Worm (Caenorhabditis elegans) whole organism, early embryonic: ENCODE results near the gene Y73B6BL.47.

ENCODE experiments used
- B0310.2 ChIP-seq: sonication (generic microtip); optimal IDR thresholded peaks from 2 replicates; lab custom pipeline; 2016; ENCODE audit warnings: mild to moderate bottlenecking, missing genetic modification characterization, missing compliant biosample characterization
- aly-1 ChIP-seq: sonication (generic microtip); optimal IDR thresholded peaks from 2 replicates; lab custom pipeline; 2016; ENCODE audit warnings: missing genetic modification characterization, missing compliant biosample characterization
- ama-1 ChIP-seq: fragments of 150-350 bp; optimal IDR thresholded peaks from 2 replicates; lab custom pipeline; 2014
- ceh-13 ChIP-seq: fragments of 200-800 bp; sonication (Bioruptor generic); optimal IDR thresholded peaks from 2 replicates; lab custom pipeline; 2018; ENCODE audit warnings: mild to moderate bottlenecking, missing genetic modification characterization, missing compliant biosample characterization
- ceh-36 ChIP-seq: sonication (generic microtip); optimal IDR thresholded peaks from 2 replicates; lab custom pipeline; 2016; ENCODE audit warnings: missing genetic modification characterization, inconsistent platforms, missing compliant biosample characterization
- flt-1 ChIP-seq: fragments of 200-800 bp; sonication (Bioruptor generic); IDR thresholded peaks from 2 replicates; pipeline ENCODE4 v1.3.6; 2022; ENCODE audit warnings: missing genetic modification characterization, missing compliant biosample characterization
- hmbx-1 ChIP-seq: sonication (generic microtip); optimal IDR thresholded peaks from 2 replicates; lab custom pipeline; 2016; ENCODE audit warnings: mild to moderate bottlenecking, missing genetic modification characterization, missing compliant biosample characterization
- hnd-1 ChIP-seq: sonication (generic microtip); optimal IDR thresholded peaks from 2 replicates; lab custom pipeline; 2016; ENCODE audit warnings: missing genetic modification characterization, missing compliant biosample characterization
- pes-1 ChIP-seq: fragments of 200-800 bp; sonication (Bioruptor generic); IDR thresholded peaks from 2 replicates; pipeline ENCODE4 v1.3.6; 2022; ENCODE audit warnings: missing genetic modification reagents, missing genetic modification characterization, missing compliant biosample characterization
- sea-1 ChIP-seq: fragments of 200-800 bp; sonication (Bioruptor generic); conservative IDR thresholded peaks from 2 replicates; pipeline ENCODE4 v1.3.6; 2022; ENCODE audit warnings: missing genetic modification characterization, missing compliant biosample characterization
- tbx-11 ChIP-seq: fragments of 200-800 bp; sonication (Bioruptor generic); IDR thresholded peaks from 2 replicates; pipeline ENCODE4 v1.3.6; 2022; ENCODE audit warnings: missing genetic modification characterization, missing compliant biosample characterization

DNA sequence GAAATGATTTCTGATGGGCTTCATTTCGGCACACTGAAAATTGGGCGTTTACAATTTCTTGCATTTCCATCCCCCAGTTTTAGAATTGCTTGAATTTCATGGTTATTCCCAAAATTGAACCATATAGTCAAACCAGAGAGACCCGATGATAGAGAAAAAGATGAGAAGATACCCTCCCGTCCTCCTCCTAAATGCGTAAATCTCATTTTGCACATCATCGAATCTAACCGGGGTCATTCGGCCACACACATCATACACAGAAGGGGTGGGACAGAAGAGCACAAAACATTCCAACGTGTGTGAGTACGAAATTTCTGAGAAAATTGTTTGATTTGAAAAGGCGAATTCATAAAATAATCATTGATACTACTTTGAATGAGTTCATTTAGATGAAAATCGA lies 1.8 kb downstream of the Y73B6BL.47 start:
- TF ChIP-seq tbx-11 (GFP tag; lab: Robert Waterston, UW) = no peak
- no peak for TF ChIP-seq flt-1 (GFP tag; lab: Robert Waterston, UW)
- no peak for TF ChIP-seq ceh-36 (tag; lab: Kevin White, UChicago)
- TF ChIP-seq aly-1 (tag; lab: Kevin White, UChicago) = no peak
- no peak for TF ChIP-seq ama-1 (lab: Kevin White, UChicago)
- no peak for TF ChIP-seq B0310.2 (tag; lab: Kevin White, UChicago)
- no peak for TF ChIP-seq pes-1 (GFP tag; lab: Robert Waterston, UW)
- TF ChIP-seq ceh-13 (GFP tag; lab: Kevin White, UChicago) = no peak
- TF ChIP-seq sea-1 (GFP tag; lab: Robert Waterston, UW) = no peak
- TF ChIP-seq hmbx-1 (tag; lab: Kevin White, UChicago) = no peak
- TF ChIP-seq hnd-1 (tag; lab: Kevin White, UChicago) = no peak
